Worm (Caenorhabditis elegans): Measurements from ENCODE around the gene tbx-9.

DNA sequence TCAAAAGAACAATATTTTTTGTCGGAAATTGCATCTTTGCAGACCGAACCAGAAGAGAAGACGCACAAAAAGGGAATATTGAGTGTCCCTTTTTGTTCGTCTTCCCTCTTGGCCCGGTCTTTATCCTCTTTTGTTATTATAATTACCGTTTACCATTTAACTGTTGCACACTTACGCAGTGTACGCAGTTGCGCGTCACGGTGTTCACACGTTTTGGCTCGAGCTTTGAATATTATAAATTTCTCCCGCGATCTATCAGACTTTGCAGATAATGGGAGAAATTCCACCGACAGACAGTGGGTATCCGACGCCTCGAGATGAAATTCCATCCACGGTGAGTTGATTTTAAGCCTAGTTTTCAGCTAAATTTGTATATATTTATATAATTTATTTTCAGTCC, 20.9 kb downstream of the tbx-9 start, which contains the start of gene sas-7:
- no peak for TF ChIP-seq ama-1 (optimal IDR thresholded peaks at IDR 0.05)
- no peak for TF ChIP-seq tbx-11 (GFP tag; IDR thresholded peaks at IDR 0.05)
- TF ChIP-seq flt-1 (GFP tag; IDR thresholded peaks at IDR 0.05), result no peak
- no peak for TF ChIP-seq F13C5.2 (tag; optimal IDR thresholded peaks at IDR 0.05)
- TF ChIP-seq hnd-1 (tag; optimal IDR thresholded peaks at IDR 0.05), result no peak
- TF ChIP-seq sea-1 (GFP tag; conservative IDR thresholded peaks at IDR 0.05), result no peak
